Fruit fly (Drosophila melanogaster): ENCODE results near the gene CG11398.

The CG11398 gene

DNA sequence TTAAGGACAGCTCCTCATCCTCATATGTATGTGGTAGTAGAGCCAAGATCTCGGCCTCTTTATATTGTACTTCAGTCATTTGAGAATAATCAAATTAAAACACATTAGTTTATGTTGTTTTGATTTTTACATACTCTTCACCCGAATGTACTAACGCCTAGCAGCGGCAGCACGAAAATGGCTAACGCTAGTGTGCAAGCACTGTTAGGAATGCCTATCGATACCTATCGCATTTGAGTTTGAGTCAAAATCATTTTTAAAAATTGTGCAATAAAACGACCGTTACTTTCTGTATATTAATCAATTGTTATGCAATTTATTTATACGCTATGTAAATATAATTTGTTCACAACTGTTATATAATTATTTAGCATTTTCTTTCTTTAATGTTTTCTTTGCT, at the start of gene CG11398 (continued):
- no peak for TF ChIP-seq CG11696 (GFP tag; IDR thresholded peaks at IDR 0.05)
- TF ChIP-seq pan (optimal IDR thresholded peaks at IDR 0.05), result no peak
- no peak for TF ChIP-seq pan (GFP tag; optimal IDR thresholded peaks at IDR 0.05 in 1 of 2, IDR thresholded peaks at IDR 0.05 in 1 of 2)
- no peak for TF ChIP-seq CG13296 (GFP tag; optimal IDR thresholded peaks at IDR 0.05)
- peak; percentile 71 for TF ChIP-seq CG4617 (GFP tag; optimal IDR thresholded peaks at IDR 0.05; ENCODE audit: borderline replicate concordance)
- no peak for TF ChIP-seq z (GFP tag; IDR thresholded peaks at IDR 0.05)
- no peak for TF ChIP-seq CG8944 (GFP tag; optimal IDR thresholded peaks at IDR 0.05)
- no peak for TF ChIP-seq slou (GFP tag; optimal IDR thresholded peaks at IDR 0.05)
- TF ChIP-seq CG4854 (GFP tag; optimal IDR thresholded peaks at IDR 0.05), result no peak
- TF ChIP-seq ato (GFP tag; IDR thresholded peaks at IDR 0.05; ENCODE audit: partially characterized antibody), result peak; percentile 67; the same call in 1 of the 2 replicates
- no peak for TF ChIP-seq grn (GFP tag; optimal IDR thresholded peaks at IDR 0.05)
- TF ChIP-seq Dek (tag; optimal IDR thresholded peaks at IDR 0.05), result no peak
- TF ChIP-seq Side (GFP tag; optimal IDR thresholded peaks at IDR 0.05), result no peak
- no peak for TF ChIP-seq CG10979 (tag; optimal IDR thresholded peaks at IDR 0.05)
- TF ChIP-seq CG8478 (optimal IDR thresholded peaks at IDR 0.05), result no peak
- TF ChIP-seq Hmx (GFP tag; optimal IDR thresholded peaks at IDR 0.05), result no peak
- no peak for TF ChIP-seq dm (GFP tag; optimal IDR thresholded peaks at IDR 0.05)
- TF ChIP-seq usp (GFP tag; optimal IDR thresholded peaks at IDR 0.05), result no peak
- no peak for TF ChIP-seq Elba2 (GFP tag; optimal IDR thresholded peaks at IDR 0.05)
- no peak for TF ChIP-seq CG11560 (tag; IDR thresholded peaks at IDR 0.05)
- no peak for TF ChIP-seq CG8281 (tag; optimal IDR thresholded peaks at IDR 0.05)
- TF ChIP-seq ac (GFP tag; optimal IDR thresholded peaks at IDR 0.05), result no peak
- TF ChIP-seq BtbVII (GFP tag; optimal IDR thresholded peaks at IDR 0.05), result no peak
- TF ChIP-seq pho (GFP tag; optimal IDR thresholded peaks at IDR 0.05), result no peak
- no peak for TF ChIP-seq ab (GFP tag; optimal IDR thresholded peaks at IDR 0.05)
- TF ChIP-seq sisA (GFP tag; IDR thresholded peaks at IDR 0.05), result no peak
- no peak for TF ChIP-seq CG11093 (GFP tag; IDR thresholded peaks at IDR 0.05)
- TF ChIP-seq H15 (GFP tag; IDR thresholded peaks at IDR 0.05), result no peak
- no peak for TF ChIP-seq ranshi (GFP tag; IDR thresholded peaks at IDR 0.05)
- no peak for TF ChIP-seq Vsx1 (GFP tag; optimal IDR thresholded peaks at IDR 0.05)
- TF ChIP-seq CG7928 (GFP tag; optimal IDR thresholded peaks at IDR 0.05), result peak; percentile 2
- no peak for TF ChIP-seq CG7271 (tag; optimal IDR thresholded peaks at IDR 0.05)
- no peak for TF ChIP-seq MTF-1 (GFP tag; optimal IDR thresholded peaks at IDR 0.05; ENCODE audit: borderline replicate concordance)
- TF ChIP-seq E2f1 (GFP tag; IDR thresholded peaks at IDR 0.05), result no peak
- TF ChIP-seq seq (GFP tag; IDR thresholded peaks at IDR 0.05), result no peak
- peak; percentile 22 for TF ChIP-seq nmo (GFP tag; optimal IDR thresholded peaks at IDR 0.05)
- no peak for TF ChIP-seq sr (GFP tag; IDR thresholded peaks at IDR 0.05)
- no peak for TF ChIP-seq CG14441 (GFP tag; IDR thresholded peaks at IDR 0.05)
- TF ChIP-seq ci (GFP tag; IDR thresholded peaks at IDR 0.05), result no peak
- no peak for TF ChIP-seq HLH54F (GFP tag; optimal IDR thresholded peaks at IDR 0.05)
- no peak for TF ChIP-seq psq (GFP tag; optimal IDR thresholded peaks at IDR 0.05)
- TF ChIP-seq CG6683 (GFP tag; optimal IDR thresholded peaks at IDR 0.05), result no peak
- TF ChIP-seq CG9437 (GFP tag; optimal IDR thresholded peaks at IDR 0.05), result no peak
- peak; percentile 84 for TF ChIP-seq Bgb (GFP tag; IDR thresholded peaks at IDR 0.05; ENCODE audit: partially characterized antibody)
- peak; percentile 56 for TF ChIP-seq CG15479 (GFP tag; optimal IDR thresholded peaks at IDR 0.05)
- TF ChIP-seq CG17829 (tag; optimal IDR thresholded peaks at IDR 0.05), result no peak
- no peak for TF ChIP-seq sens-2 (GFP tag; IDR thresholded peaks at IDR 0.05)
- no peak for TF ChIP-seq danr (GFP tag; IDR thresholded peaks at IDR 0.05)
- peak; percentile 7 for TF ChIP-seq CG11398 (GFP tag; optimal IDR thresholded peaks at IDR 0.05)
- TF ChIP-seq onecut (GFP tag; IDR thresholded peaks at IDR 0.05), result no peak
- no peak for TF ChIP-seq mam (GFP tag; optimal IDR thresholded peaks at IDR 0.05)
- TF ChIP-seq zfh2 (GFP tag; optimal IDR thresholded peaks at IDR 0.05), result no peak
- TF ChIP-seq Doc3 (GFP tag; IDR thresholded peaks at IDR 0.05; ENCODE audit: partially characterized antibody), result peak; percentile 55; the same call in 2 of the 3 replicates

Data from whole organism, embryonic.